Worm (Caenorhabditis elegans) whole organism, L3 larva: ENCODE results near the gene let-99.

Source experiments
- ceh-82 ChIP-seq: fragments of 150-350 bp; optimal IDR thresholded peaks from 2 replicates; lab custom pipeline; 2014; ENCODE audit warnings: missing biosample characterization, missing genetic modification characterization
- elt-2 ChIP-seq: sonication (generic microtip); optimal IDR thresholded peaks from 2 replicates; lab custom pipeline; 2016; ENCODE audit warnings: missing genetic modification reagents, mild to moderate bottlenecking, missing genetic modification characterization, missing compliant biosample characterization
- lin-15B ChIP-seq: fragments of 150-350 bp; optimal IDR thresholded peaks from 2 replicates; lab custom pipeline; 2014; ENCODE audit warnings: missing biosample characterization, missing genetic modification characterization
- nhr-76 ChIP-seq: fragments of 150-350 bp; sonication (generic microtip); optimal IDR thresholded peaks from 5 replicates; lab custom pipeline; 2014; ENCODE audit warnings: missing biosample characterization, missing genetic modification characterization

- TF ChIP-seq ceh-82: no peak
- TF ChIP-seq lin-15B (tag; lab: Kevin White, UChicago): no peak
- TF ChIP-seq elt-2: no peak
- no peak for TF ChIP-seq nhr-76 (tag; lab: Kevin White, UChicago)
Measured at ce11 chrIV:12531047-12531446, 36.6 kb upstream of the let-99 start, which contains the start of gene F53B2.5.
